Worm (Caenorhabditis elegans): ENCODE measurements around the gene C03C10.5.

DNA sequence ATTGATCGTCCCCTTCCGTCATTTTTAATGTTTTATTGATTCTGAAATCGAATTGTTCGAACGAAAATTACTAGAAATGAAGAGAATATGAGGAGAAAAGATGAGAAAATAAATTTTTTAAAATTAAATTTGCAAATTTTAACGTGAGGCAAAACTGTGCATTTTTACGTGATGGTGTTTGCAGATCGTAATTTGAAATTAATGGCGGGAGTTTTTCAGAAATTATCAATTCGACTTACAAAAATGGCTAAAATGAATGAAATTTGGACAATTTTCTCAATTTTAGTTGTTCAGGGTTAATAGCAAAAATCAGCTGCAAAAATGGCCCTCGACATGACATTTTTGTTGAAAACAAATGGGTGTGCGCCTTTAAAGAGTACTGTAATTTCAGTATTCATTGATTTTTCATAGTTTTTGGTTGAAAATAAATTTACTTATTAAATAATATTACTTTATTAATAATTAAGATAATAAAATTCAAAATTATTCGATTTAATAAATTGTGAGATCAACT is 6.2 kb upstream of the C03C10.5 start, which contains the start of gene rei-1:
- TF ChIP-seq snpc-4 (tag; optimal IDR thresholded peaks at IDR 0.05) (no peak), zag-1 (tag; optimal IDR thresholded peaks at IDR 0.05) (no peak), lsy-2 (tag; optimal IDR thresholded peaks at IDR 0.05) (no peak), lin-14 (GFP tag; optimal IDR thresholded peaks at IDR 0.05) (no peak), nhr-77 (tag; optimal IDR thresholded peaks at IDR 0.05) (no peak), ceh-82 (tag; optimal IDR thresholded peaks at IDR 0.05) (no peak)
